Worm (Caenorhabditis elegans) whole organism, mixed stage, embryonic: ENCODE measurements around the gene srg-65.

Source experiments
- M03D4.4 ChIP-seq: sonication (generic microtip); optimal IDR thresholded peaks from 2 replicates; lab custom pipeline; 2017; ENCODE audit warnings: mild to moderate bottlenecking, missing genetic modification characterization, missing compliant biosample characterization
- cnd-1 ChIP-seq: fragments of 200-800 bp; sonication (Bioruptor generic); optimal IDR thresholded peaks from 2 replicates; lab custom pipeline; 2018; ENCODE audit warnings: mild to moderate bottlenecking, missing genetic modification characterization, missing compliant biosample characterization
- elt-3 ChIP-seq: fragments of 150-350 bp; optimal IDR thresholded peaks from 2 replicates; lab custom pipeline; 2014; ENCODE audit warnings: missing biosample characterization, missing genetic modification characterization
- mab-5 ChIP-seq: fragments of 150-350 bp; optimal IDR thresholded peaks from 2 replicates; lab custom pipeline; 2014; ENCODE audit warnings: missing biosample characterization, missing genetic modification characterization
- mls-2 ChIP-seq: sonication (generic microtip); optimal IDR thresholded peaks from 2 replicates; lab custom pipeline; 2016; ENCODE audit warnings: mild to moderate bottlenecking, missing genetic modification characterization, moderate library complexity, missing compliant biosample characterization
- nhr-237 ChIP-seq: fragments of 150-350 bp; optimal IDR thresholded peaks from 2 replicates; lab custom pipeline; 2014; ENCODE audit warnings: missing biosample characterization, missing genetic modification characterization
- nhr-76 ChIP-seq: sonication (generic microtip); optimal IDR thresholded peaks from 2 replicates; lab custom pipeline; 2017; ENCODE audit warnings: missing biosample characterization, missing genetic modification characterization
- sem-2 ChIP-seq: fragments of 200-800 bp; sonication (Bioruptor generic); optimal IDR thresholded peaks from 2 replicates; lab custom pipeline; 2018; ENCODE audit warnings: mild to moderate bottlenecking, missing genetic modification characterization, missing compliant biosample characterization
- unc-62 ChIP-seq: fragments of 150-350 bp; optimal IDR thresholded peaks from 2 replicates; lab custom pipeline; 2014; ENCODE audit warnings: missing biosample characterization, missing genetic modification reagents, missing genetic modification characterization

DNA sequence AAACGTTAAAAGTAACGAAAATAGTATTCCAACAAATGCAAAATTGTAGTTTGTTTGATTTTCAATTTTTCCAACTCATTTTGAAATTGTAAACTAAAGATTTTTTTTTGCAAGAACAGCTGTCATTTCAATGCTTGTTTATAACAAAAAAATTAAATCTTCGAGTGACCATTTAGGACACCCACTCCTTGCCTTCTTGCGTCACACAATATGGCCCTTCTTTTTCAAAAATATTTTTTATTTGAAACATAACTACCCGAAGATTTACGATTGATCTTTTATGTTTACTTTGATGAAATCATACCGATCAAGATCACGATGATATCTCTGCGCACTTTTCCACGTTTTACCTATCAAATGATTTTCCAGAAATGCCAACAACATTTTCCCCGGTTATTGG, 25.0 kb downstream of the srg-65 start, which contains the start of gene ZC317.2:
- TF ChIP-seq nhr-237 (tag; lab: Kevin White, UChicago) (no peak), M03D4.4 (tag; lab: Kevin White, UChicago) (no peak), mls-2 (tag; lab: Kevin White, UChicago) (no peak), sem-2 (GFP tag; lab: Kevin White, UChicago) (no peak), mab-5 (tag; lab: Kevin White, UChicago) (no peak), elt-3 (tag; lab: Kevin White, UChicago) (no peak), cnd-1 (tag; lab: Kevin White, UChicago) (no peak), nhr-76 (tag; lab: Kevin White, UChicago) (no peak), unc-62 (GFP tag; lab: Kevin White, UChicago) (no peak)
